Worm (Caenorhabditis elegans) whole organism, L3 larva: ENCODE results near the gene C25G4.2.
A peak's percentile ranks its signal among the peaks of the same experiment; 100 is the strongest.

ENCODE experiments used
- R02D3.7 ChIP-seq: fragments of 150-350 bp; optimal IDR thresholded peaks from 2 replicates; lab custom pipeline; 2014; ENCODE audit warnings: missing biosample characterization, missing genetic modification characterization
- aly-2 ChIP-seq: fragments of 150-350 bp; optimal IDR thresholded peaks from 2 replicates; lab custom pipeline; 2014; ENCODE audit warnings: missing biosample characterization, missing genetic modification characterization
- ceh-82 ChIP-seq: fragments of 150-350 bp; optimal IDR thresholded peaks from 2 replicates; lab custom pipeline; 2014; ENCODE audit warnings: missing biosample characterization, missing genetic modification characterization
- ceh-9 ChIP-seq: sonication (generic microtip); optimal IDR thresholded peaks from 2 replicates; lab custom pipeline; 2018; ENCODE audit warnings: missing biosample characterization, missing genetic modification characterization
- egl-5 ChIP-seq: fragments of 150-350 bp; optimal IDR thresholded peaks from 2 replicates; lab custom pipeline; 2017; ENCODE audit warnings: missing biosample characterization, missing genetic modification reagents, missing genetic modification characterization, inconsistent platforms
- elt-1 ChIP-seq: fragments of 150-350 bp; optimal IDR thresholded peaks from 2 replicates; lab custom pipeline; 2014; ENCODE audit warnings: missing biosample characterization, missing genetic modification characterization
- elt-2 ChIP-seq: sonication (generic microtip); optimal IDR thresholded peaks from 2 replicates; lab custom pipeline; 2016; ENCODE audit warnings: missing genetic modification reagents, mild to moderate bottlenecking, missing genetic modification characterization, missing compliant biosample characterization
- elt-3 ChIP-seq, 3 experiments: fragments of 150-350 bp in 1 of 3; sonication (generic microtip) in 2 of 3; optimal IDR thresholded peaks; 2 replicates in 2 of 3; 4 replicates in 1 of 3; lab custom pipeline; 2014 to 2017; ENCODE audit warnings: missing biosample characterization in 3 of 3, missing genetic modification characterization in 3 of 3
- fkh-10 ChIP-seq: sonication (generic microtip); optimal IDR thresholded peaks from 2 replicates; lab custom pipeline; 2017; ENCODE audit warnings: missing biosample characterization, missing genetic modification reagents, missing genetic modification characterization
- fkh-2 ChIP-seq: fragments of 150-350 bp; optimal IDR thresholded peaks from 2 replicates; lab custom pipeline; 2014; ENCODE audit warnings: missing biosample characterization, missing genetic modification reagents, missing genetic modification characterization
- fos-1 ChIP-seq: fragments of 150-350 bp; optimal IDR thresholded peaks from 2 replicates; lab custom pipeline; 2014; ENCODE audit warnings: missing biosample characterization, missing genetic modification characterization
- hmg-11 ChIP-seq: sonication (generic microtip); optimal IDR thresholded peaks from 2 replicates; lab custom pipeline; 2016; ENCODE audit warnings: missing genetic modification characterization, missing compliant biosample characterization
- lin-15B ChIP-seq: fragments of 150-350 bp; optimal IDR thresholded peaks from 2 replicates; lab custom pipeline; 2014; ENCODE audit warnings: missing biosample characterization, missing genetic modification characterization
- lsy-12 ChIP-seq: sonication (generic microtip); optimal IDR thresholded peaks from 2 replicates; lab custom pipeline; 2016; ENCODE audit warnings: mild to moderate bottlenecking, missing genetic modification characterization, missing compliant biosample characterization
- mml-1 ChIP-seq: fragments of 150-350 bp; sonication (generic microtip); optimal IDR thresholded peaks from 3 replicates; lab custom pipeline; 2014; ENCODE audit warnings: missing biosample characterization, missing genetic modification characterization
- nfya-1 ChIP-seq: sonication (generic microtip); optimal IDR thresholded peaks from 2 replicates; lab custom pipeline; 2017; ENCODE audit warnings: missing genetic modification characterization, mild to moderate bottlenecking, missing compliant biosample characterization, antibody characterized with exemption, moderate library complexity; ENCODE audit not compliant: insufficient read depth
- nhr-11 ChIP-seq: fragments of 150-350 bp; optimal IDR thresholded peaks from 2 replicates; lab custom pipeline; 2014; ENCODE audit warnings: missing biosample characterization, missing genetic modification characterization
- nhr-12 ChIP-seq: fragments of 150-350 bp; optimal IDR thresholded peaks from 2 replicates; lab custom pipeline; 2014; ENCODE audit warnings: missing biosample characterization, missing genetic modification characterization
- nhr-23 ChIP-seq: fragments of 150-350 bp; optimal IDR thresholded peaks from 2 replicates; lab custom pipeline; 2014; ENCODE audit warnings: missing biosample characterization, missing genetic modification reagents, missing genetic modification characterization
- nhr-237 ChIP-seq: fragments of 150-350 bp; optimal IDR thresholded peaks from 2 replicates; lab custom pipeline; 2014; ENCODE audit warnings: missing biosample characterization, missing genetic modification characterization
- nhr-28 ChIP-seq: fragments of 150-350 bp; optimal IDR thresholded peaks from 2 replicates; lab custom pipeline; 2014; ENCODE audit warnings: missing biosample characterization, missing genetic modification characterization
- nhr-43 ChIP-seq: sonication (generic microtip); optimal IDR thresholded peaks from 2 replicates; lab custom pipeline; 2016; ENCODE audit warnings: mild to moderate bottlenecking, missing genetic modification characterization, missing compliant biosample characterization; ENCODE audit not compliant: poor library complexity, severe bottlenecking
- nhr-67 ChIP-seq: fragments of 150-350 bp; optimal IDR thresholded peaks from 2 replicates; lab custom pipeline; 2014; ENCODE audit warnings: missing biosample characterization, missing genetic modification characterization
- pha-4 ChIP-seq: fragments of 150-350 bp; optimal IDR thresholded peaks from 2 replicates; lab custom pipeline; 2014; ENCODE audit warnings: missing biosample characterization, missing genetic modification reagents, missing genetic modification characterization
- pqm-1 ChIP-seq: fragments of 150-350 bp; optimal IDR thresholded peaks from 2 replicates; lab custom pipeline; 2017; ENCODE audit warnings: missing biosample characterization, missing genetic modification characterization, inconsistent platforms
- sea-2 ChIP-seq: fragments of 150-350 bp; sonication (generic microtip); optimal IDR thresholded peaks from 4 replicates; lab custom pipeline; 2014; ENCODE audit warnings: missing biosample characterization, missing genetic modification reagents, missing genetic modification characterization
- skn-1 ChIP-seq: fragments of 150-350 bp; optimal IDR thresholded peaks from 2 replicates; lab custom pipeline; 2014; ENCODE audit warnings: missing biosample characterization, missing genetic modification characterization
- snpc-4 ChIP-seq: fragments of 150-350 bp; optimal IDR thresholded peaks from 2 replicates; lab custom pipeline; 2014; ENCODE audit warnings: missing biosample characterization, missing genetic modification characterization
- tbx-2 ChIP-seq: sonication (generic microtip); optimal IDR thresholded peaks from 2 replicates; lab custom pipeline; 2016; ENCODE audit warnings: mild to moderate bottlenecking, missing genetic modification characterization, missing compliant biosample characterization
- unc-39 ChIP-seq: sonication (generic microtip); optimal IDR thresholded peaks from 4 replicates; lab custom pipeline; 2017; ENCODE audit warnings: missing biosample characterization, missing genetic modification characterization
- zag-1 ChIP-seq: fragments of 150-350 bp; optimal IDR thresholded peaks from 2 replicates; lab custom pipeline; 2014; ENCODE audit warnings: missing biosample characterization, missing genetic modification characterization
- ztf-11 ChIP-seq: fragments of 150-350 bp; optimal IDR thresholded peaks from 2 replicates; lab custom pipeline; 2014; ENCODE audit warnings: missing biosample characterization, missing genetic modification characterization

C25G4.2 gene

ce11 chrIV:12417536-12418195 is 26.2 kb downstream of the C25G4.2 start, which contains the start of gene F08G5.3:
TSS of gene F08G5.3 (minus strand) at chrIV:12417586.
- TF ChIP-seq nhr-11 (tag; lab: Kevin White, UChicago) (peak; percentile 40), pha-4 (tag; lab: Kevin White, UChicago) (peak; percentile 34), ceh-9 (tag; lab: Kevin White, UChicago) (peak; percentile 42), lsy-12 (tag; lab: Kevin White, UChicago) (peak; percentile 20), unc-39 (tag; lab: Kevin White, UChicago) (no peak), ceh-82 (tag; lab: Kevin White, UChicago) (no peak), elt-2 (peak; percentile 49), nhr-43 (tag; lab: Kevin White, UChicago) (peak; percentile 73), pqm-1 (tag; lab: Kevin White, UChicago) (peak; percentile 9), nfya-1 (tag; lab: Kevin White, UChicago) (peak; percentile 37), ztf-11 (tag; lab: Kevin White, UChicago) (no peak), tbx-2 (tag; lab: Kevin White, UChicago) (peak; percentile 32)

- peak; percentile 35 for TF ChIP-seq hmg-11 (tag; lab: Kevin White, UChicago)
- TF ChIP-seq zag-1, result no peak
- TF ChIP-seq elt-2, result peak; percentile 26
Observed at ce11 chrIV:12416629-12417404, 27.0 kb downstream of the C25G4.2 start.

ce11 chrIV:12414601-12415000 is 29.2 kb downstream of the C25G4.2 start:
- peak; percentile 71 for TF ChIP-seq fkh-10 (GFP tag; lab: Kevin White, UChicago)
- TF ChIP-seq snpc-4 (tag; lab: Kevin White, UChicago), result no peak
- TF ChIP-seq fos-1 (tag; lab: Kevin White, UChicago), result no peak
- no peak for TF ChIP-seq nhr-237
- no peak for TF ChIP-seq mml-1 (tag; lab: Kevin White, UChicago)
- TF ChIP-seq lin-15B (tag; lab: Kevin White, UChicago), result no peak
- TF ChIP-seq fkh-2 (tag; lab: Kevin White, UChicago), result no peak
- no peak for TF ChIP-seq sea-2 (GFP tag; lab: Kevin White, UChicago)

- TF ChIP-seq elt-2 (no peak), elt-3 (tag; optimal IDR thresholded peaks at IDR 0.05; lab: Kevin White, UChicago) (no peak), nhr-11 (tag; lab: Kevin White, UChicago) (no peak), ceh-82 (tag; lab: Kevin White, UChicago) (no peak), fos-1 (tag; lab: Kevin White, UChicago) (no peak), nhr-12 (tag; lab: Kevin White, UChicago) (no peak), nhr-23 (tag; lab: Kevin White, UChicago) (no peak), skn-1 (no peak), aly-2 (no peak), mml-1 (tag; lab: Kevin White, UChicago) (no peak), ceh-9 (tag; lab: Kevin White, UChicago) (no peak), nhr-28 (no peak), R02D3.7 (no peak), unc-39 (tag; lab: Kevin White, UChicago) (no peak), nhr-67 (no peak)
Observed at ce11 chrIV:12410167-12410566, 33.7 kb downstream of the C25G4.2 start, which contains the start of gene acl-13. TSS of gene acl-13 (plus strand) at chrIV:12410467.

ce11 chrIV:12408625-12409024 is 35.2 kb downstream of the C25G4.2 start, which contains the start of gene dsb-1:
TSS of gene dsb-1 (plus strand) at chrIV:12408925.
- TF ChIP-seq elt-1 (tag; lab: Kevin White, UChicago) (no peak), fkh-2 (tag; lab: Kevin White, UChicago) (no peak), fkh-10 (GFP tag; lab: Kevin White, UChicago) (no peak), egl-5 (tag; lab: Kevin White, UChicago) (no peak), nhr-23 (tag; lab: Kevin White, UChicago) (no peak), zag-1 (no peak)
